Worm (Caenorhabditis elegans) whole organism, L4 larva: ENCODE measurements around the gene Y62H9A.11.

Source experiments
- Y105C5A.15 ChIP-seq: fragments of 200-800 bp; sonication (Bioruptor generic); IDR thresholded peaks from 2 replicates; pipeline ENCODE4 v1.3.6; 2022; ENCODE audit warnings: missing genetic modification characterization, missing compliant biosample characterization
- lin-13 ChIP-seq: fragments of 150-350 bp; optimal IDR thresholded peaks from 2 replicates; lab custom pipeline; 2014; ENCODE audit warnings: missing biosample characterization, missing genetic modification reagents, missing genetic modification characterization
- nhr-76 ChIP-seq: fragments of 150-350 bp; optimal IDR thresholded peaks from 2 replicates; lab custom pipeline; 2014; ENCODE audit warnings: missing biosample characterization, missing genetic modification characterization
- snpc-4 ChIP-seq: fragments of 150-350 bp; optimal IDR thresholded peaks from 2 replicates; lab custom pipeline; 2014; ENCODE audit warnings: missing biosample characterization, missing genetic modification characterization

ce11 chrX:11907263-11907662, at the start of gene Y62H9A.11:
- no peak for TF ChIP-seq nhr-76
- no peak for TF ChIP-seq Y105C5A.15 (GFP tag; lab: Robert Waterston, UW)
- no peak for TF ChIP-seq lin-13 (GFP tag; lab: Kevin White, UChicago)
- TF ChIP-seq snpc-4: no peak
